Worm (Caenorhabditis elegans) whole organism, L1 larva: Measurements from ENCODE around the gene nas-29.

Experiments used
- C04F5.9 ChIP-seq: sonication (generic microtip); optimal IDR thresholded peaks from 2 replicates; lab custom pipeline; 2016; ENCODE audit warnings: missing genetic modification characterization, missing compliant biosample characterization
- C16A3.4 ChIP-seq: fragments of 150-350 bp; optimal IDR thresholded peaks from 2 replicates; lab custom pipeline; 2014; ENCODE audit warnings: missing biosample characterization, missing genetic modification characterization
- alr-1 ChIP-seq: fragments of 200-800 bp; sonication (Bioruptor generic); optimal IDR thresholded peaks from 2 replicates; lab custom pipeline; 2018; ENCODE audit warnings: borderline replicate concordance, mild to moderate bottlenecking, missing genetic modification characterization, missing compliant biosample characterization
- blmp-1 ChIP-seq: fragments of 150-350 bp; optimal IDR thresholded peaks from 2 replicates; lab custom pipeline; 2014; ENCODE audit warnings: missing biosample characterization, missing genetic modification characterization
- ceh-8 ChIP-seq: fragments of 200-800 bp; sonication (Bioruptor generic); optimal IDR thresholded peaks from 2 replicates; lab custom pipeline; 2018; ENCODE audit warnings: mild to moderate bottlenecking, missing genetic modification characterization, moderate library complexity, missing compliant biosample characterization
- ceh-82 ChIP-seq, 3 experiments: fragments of 150-350 bp in 1 of 3; sonication (generic microtip) in 2 of 3; optimal IDR thresholded peaks; 2 replicates each; lab custom pipeline; 2014 to 2017; ENCODE audit warnings: missing biosample characterization in 3 of 3, missing genetic modification characterization in 3 of 3
- ces-1 ChIP-seq: fragments of 150-350 bp; optimal IDR thresholded peaks from 2 replicates; lab custom pipeline; 2014; ENCODE audit warnings: missing biosample characterization, missing genetic modification reagents, missing genetic modification characterization
- dpl-1 ChIP-seq, 3 experiments: fragments of 150-350 bp in 2 of 3; sonication (generic microtip) in 1 of 3; optimal IDR thresholded peaks; 2 replicates each; lab custom pipeline; 2014 to 2017; ENCODE audit warnings: missing biosample characterization in 3 of 3, missing genetic modification characterization in 3 of 3, missing genetic modification reagents in 3 of 3
- efl-1 ChIP-seq, 4 experiments: fragments of 150-350 bp; optimal IDR thresholded peaks in 3 of 4; peaks in 1 of 4; 1 replicate in 1 of 4; 2 replicates in 3 of 4; lab custom pipeline; 2014; ENCODE audit warnings: missing biosample characterization in 2 of 4, missing genetic modification characterization in 2 of 4, missing genetic modification reagents in 2 of 4
- egl-13 ChIP-seq: sonication (generic microtip); optimal IDR thresholded peaks from 2 replicates; lab custom pipeline; 2016; ENCODE audit warnings: missing genotype, missing genetic modification reagents, missing genetic modification characterization, missing compliant biosample characterization
- egl-27 ChIP-seq, 2 experiments: fragments of 150-350 bp in 1 of 2; sonication (generic microtip); optimal IDR thresholded peaks; 3 replicates each; lab custom pipeline; 2017 to 2018; ENCODE audit warnings: missing biosample characterization in 2 of 2, missing genetic modification characterization in 2 of 2, missing genetic modification reagents in 2 of 2
- elt-2 ChIP-seq: sonication (generic microtip); optimal IDR thresholded peaks from 2 replicates; lab custom pipeline; 2016; ENCODE audit warnings: missing genetic modification characterization, mild to moderate bottlenecking, inconsistent platforms, missing compliant biosample characterization, missing genetic modification reagents
- elt-3 ChIP-seq, 6 experiments: fragments of 150-350 bp in 1 of 6; sonication (generic microtip); optimal IDR thresholded peaks; 2 replicates each; lab custom pipeline; 2017 to 2018; ENCODE audit warnings: missing biosample characterization in 6 of 6, missing genetic modification characterization in 6 of 6, inconsistent platforms in 1 of 6
- ets-5 ChIP-seq: fragments of 200-800 bp; sonication (Bioruptor generic); IDR thresholded peaks from 2 replicates; pipeline ENCODE4 v1.3.6; 2022; ENCODE audit warnings: missing genetic modification characterization, missing compliant biosample characterization
- fkh-8 ChIP-seq: sonication (generic microtip); optimal IDR thresholded peaks from 2 replicates; lab custom pipeline; 2016; ENCODE audit warnings: mild to moderate bottlenecking, missing genetic modification characterization, missing compliant biosample characterization
- fos-1 ChIP-seq: fragments of 150-350 bp; optimal IDR thresholded peaks from 2 replicates; lab custom pipeline; 2014; ENCODE audit warnings: missing biosample characterization, missing genetic modification characterization
- hlh-4 ChIP-seq: sonication (generic microtip); optimal IDR thresholded peaks from 2 replicates; lab custom pipeline; 2016; ENCODE audit warnings: mild to moderate bottlenecking, missing genetic modification characterization, missing compliant biosample characterization
- jun-1 ChIP-seq: fragments of 150-350 bp; optimal IDR thresholded peaks from 2 replicates; lab custom pipeline; 2014; ENCODE audit warnings: missing biosample characterization, missing genetic modification reagents, missing genetic modification characterization
- lin-13 ChIP-seq: fragments of 150-350 bp; optimal IDR thresholded peaks from 2 replicates; lab custom pipeline; 2014; ENCODE audit warnings: missing biosample characterization, missing genetic modification reagents, missing genetic modification characterization
- lin-14 ChIP-seq: fragments of 200-800 bp; sonication (Bioruptor generic); optimal IDR thresholded peaks from 2 replicates; lab custom pipeline; 2018; ENCODE audit warnings: mild to moderate bottlenecking, missing genetic modification characterization, moderate library complexity, missing compliant biosample characterization
- lin-15B ChIP-seq: fragments of 150-350 bp; sonication (generic microtip); optimal IDR thresholded peaks from 3 replicates; lab custom pipeline; 2014; ENCODE audit warnings: missing biosample characterization, missing genetic modification characterization
- lin-35 ChIP-seq, 2 experiments: fragments of 150-350 bp; optimal IDR thresholded peaks; 2 replicates each; lab custom pipeline; 2014; ENCODE audit warnings: missing biosample characterization in 2 of 2, missing genetic modification characterization in 2 of 2, missing genetic modification reagents in 2 of 2
- mdl-1 ChIP-seq, 2 experiments: fragments of 150-350 bp; optimal IDR thresholded peaks; 2 replicates each; lab custom pipeline; 2014 to 2017; ENCODE audit warnings: missing biosample characterization in 2 of 2, missing genetic modification characterization in 2 of 2, inconsistent platforms in 1 of 2
- mep-1 ChIP-seq: fragments of 150-350 bp; optimal IDR thresholded peaks from 2 replicates; lab custom pipeline; 2014; ENCODE audit warnings: missing biosample characterization, missing genetic modification characterization
- nhr-20 ChIP-seq: sonication (generic microtip); optimal IDR thresholded peaks from 2 replicates; lab custom pipeline; 2016; ENCODE audit warnings: mild to moderate bottlenecking, missing genetic modification characterization, missing compliant biosample characterization
- nhr-47 ChIP-seq: sonication (generic microtip); optimal IDR thresholded peaks from 2 replicates; lab custom pipeline; 2016; ENCODE audit warnings: mild to moderate bottlenecking, missing genetic modification characterization, moderate library complexity, missing compliant biosample characterization
- nhr-84 ChIP-seq: sonication (generic microtip); optimal IDR thresholded peaks from 2 replicates; lab custom pipeline; 2017; ENCODE audit warnings: missing biosample characterization, missing genetic modification characterization
- nhr-85 ChIP-seq: sonication (generic microtip); peaks from one replicate; lab custom pipeline; 2016; ENCODE audit warnings: missing genetic modification characterization, inconsistent platforms, missing compliant biosample characterization
- pag-3 ChIP-seq: sonication (generic microtip); optimal IDR thresholded peaks from 2 replicates; lab custom pipeline; 2017; ENCODE audit warnings: missing genetic modification characterization, mild to moderate bottlenecking, missing compliant biosample characterization, antibody characterized with exemption, borderline replicate concordance; ENCODE audit not compliant: insufficient read depth
- pqm-1 ChIP-seq: sonication (generic microtip); optimal IDR thresholded peaks from 3 replicates; lab custom pipeline; 2017; ENCODE audit warnings: missing biosample characterization, missing genetic modification characterization
- sox-4 ChIP-seq: sonication (generic microtip); optimal IDR thresholded peaks from 2 replicates; lab custom pipeline; 2016; ENCODE audit warnings: missing genetic modification characterization, missing compliant biosample characterization
- tlp-1 ChIP-seq: fragments of 150-350 bp; optimal IDR thresholded peaks from 2 replicates; lab custom pipeline; 2014; ENCODE audit warnings: missing biosample characterization, missing genetic modification characterization
- unc-130 ChIP-seq: fragments of 150-350 bp; optimal IDR thresholded peaks from 2 replicates; lab custom pipeline; 2017; ENCODE audit warnings: missing biosample characterization, missing genetic modification characterization, inconsistent platforms
- unc-98 ChIP-seq: fragments of 200-800 bp; sonication (Bioruptor generic); IDR thresholded peaks from 2 replicates; pipeline ENCODE4 v1.3.6; 2022; ENCODE audit warnings: missing genetic modification characterization, missing compliant biosample characterization
- vab-15 ChIP-seq: sonication (generic microtip); optimal IDR thresholded peaks from 2 replicates; lab custom pipeline; 2017; ENCODE audit warnings: missing genotype, mild to moderate bottlenecking, missing genetic modification characterization, missing compliant biosample characterization
- xbp-1 ChIP-seq: sonication (generic microtip); optimal IDR thresholded peaks from 2 replicates; lab custom pipeline; 2016; ENCODE audit warnings: missing genetic modification characterization, missing compliant biosample characterization
- zag-1 ChIP-seq: fragments of 150-350 bp; optimal IDR thresholded peaks from 2 replicates; lab custom pipeline; 2014; ENCODE audit warnings: missing biosample characterization, missing genetic modification characterization
- ztf-11 ChIP-seq, 2 experiments: sonication (generic microtip); optimal IDR thresholded peaks; 2 replicates each; lab custom pipeline; 2016 to 2017; ENCODE audit warnings: missing genetic modification characterization in 2 of 2, missing biosample characterization in 1 of 2, missing compliant biosample characterization in 1 of 2

The nas-29 gene

ce11 chrII:5105020-5105419 is 36.8 kb downstream of the nas-29 start (continued):
- TF ChIP-seq ceh-8 (GFP tag; lab: Kevin White, UChicago), result no peak

ce11 chrII:5103784-5104457 is 37.9 kb downstream of the nas-29 start, which contains the start of the genes C04G6.11 and mpk-2:
Gene C04G6.11 (minus strand): TSS chrII:5103834.
Gene mpk-2 (plus strand): TSS chrII:5104118.
- no peak for TF ChIP-seq ets-5 (GFP tag; lab: Robert Waterston, UW)
- TF ChIP-seq lin-35 (GFP tag; optimal IDR thresholded peaks at IDR 0.05; lab: Kevin White, UChicago), result peak in 1 of 2 experiments; percentile 9
- TF ChIP-seq elt-2 (tag; lab: Kevin White, UChicago), result peak; percentile 95
- peak; percentile 12 for TF ChIP-seq blmp-1

ce11 chrII:5103189-5103588 is 38.6 kb downstream of the nas-29 start:
- TF ChIP-seq ces-1 (GFP tag; lab: Kevin White, UChicago) (no peak), zag-1 (no peak), alr-1 (no peak), ets-5 (GFP tag; lab: Robert Waterston, UW) (no peak), jun-1 (tag; lab: Kevin White, UChicago) (no peak), elt-3 (tag; optimal IDR thresholded peaks at IDR 0.05; lab: Kevin White, UChicago) (no peak), sox-4 (no peak), mdl-1 (tag; optimal IDR thresholded peaks at IDR 0.05; lab: Kevin White, UChicago) (no peak), hlh-4 (tag; lab: Kevin White, UChicago) (no peak), nhr-85 (tag; lab: Kevin White, UChicago) (peak; percentile 81), dpl-1 (GFP tag; optimal IDR thresholded peaks at IDR 0.05; lab: Kevin White, UChicago) (peak in 1 of 3 experiments; percentile 6), ceh-82 (tag; optimal IDR thresholded peaks at IDR 0.05; lab: Kevin White, UChicago) (no peak), ztf-11 (tag; optimal IDR thresholded peaks at IDR 0.05; lab: Kevin White, UChicago) (no peak), unc-130 (tag; lab: Kevin White, UChicago) (no peak), lin-14 (GFP tag; lab: Kevin White, UChicago) (peak; percentile 62), egl-13 (tag; lab: Kevin White, UChicago) (no peak), blmp-1 (peak; percentile 48), unc-98 (GFP tag; lab: Robert Waterston, UW) (no peak), pqm-1 (tag; lab: Kevin White, UChicago) (no peak), fos-1 (tag; lab: Kevin White, UChicago) (no peak), tlp-1 (tag; lab: Kevin White, UChicago) (no peak), nhr-84 (tag; lab: Kevin White, UChicago) (no peak), egl-27 (tag; optimal IDR thresholded peaks at IDR 0.05; lab: Kevin White, UChicago) (no peak)

- TF ChIP-seq efl-1 (optimal IDR thresholded peaks at IDR 0.05; lab: Kevin White, UChicago), result no peak
- TF ChIP-seq efl-1 (GFP tag; optimal IDR thresholded peaks at IDR 0.05 in 1 of 2; lab: Kevin White, UChicago), result peak in 1 of 2 experiments; percentile 53
- TF ChIP-seq mdl-1 (tag; optimal IDR thresholded peaks at IDR 0.05; lab: Kevin White, UChicago), result no peak
Observed at ce11 chrII:5101701-5102100, 40.1 kb downstream of the nas-29 start, which contains the start of the genes idpb-3 and idpb-1. Gene idpb-3 (minus strand): TSS chrII:5101801. Gene idpb-1 (plus strand): TSS chrII:5101984.

ce11 chrII:5099649-5100048 is 42.2 kb downstream of the nas-29 start, which contains the start of gene C04G6.6:
Gene C04G6.6 (minus strand): TSS chrII:5099749.
- TF ChIP-seq ces-1 (GFP tag; lab: Kevin White, UChicago) (no peak), C16A3.4 (tag; lab: Kevin White, UChicago) (no peak), lin-13 (no peak), mep-1 (tag; lab: Kevin White, UChicago) (no peak), blmp-1 (no peak), pag-3 (no peak), vab-15 (no peak), nhr-47 (tag; lab: Kevin White, UChicago) (no peak), zag-1 (no peak), nhr-20 (tag; lab: Kevin White, UChicago) (no peak), C04F5.9 (tag; lab: Kevin White, UChicago) (no peak), mdl-1 (tag; optimal IDR thresholded peaks at IDR 0.05; lab: Kevin White, UChicago) (no peak), ets-5 (GFP tag; lab: Robert Waterston, UW) (no peak), xbp-1 (no peak), alr-1 (no peak), lin-15B (tag; lab: Kevin White, UChicago) (no peak), fkh-8 (no peak), nhr-84 (tag; lab: Kevin White, UChicago) (no peak), pqm-1 (tag; lab: Kevin White, UChicago) (no peak)
- TF ChIP-seq, all 84 proteins: peak for 0
